Fruit fly (Drosophila melanogaster): Measurements from ENCODE around the gene OS9.

DNA sequence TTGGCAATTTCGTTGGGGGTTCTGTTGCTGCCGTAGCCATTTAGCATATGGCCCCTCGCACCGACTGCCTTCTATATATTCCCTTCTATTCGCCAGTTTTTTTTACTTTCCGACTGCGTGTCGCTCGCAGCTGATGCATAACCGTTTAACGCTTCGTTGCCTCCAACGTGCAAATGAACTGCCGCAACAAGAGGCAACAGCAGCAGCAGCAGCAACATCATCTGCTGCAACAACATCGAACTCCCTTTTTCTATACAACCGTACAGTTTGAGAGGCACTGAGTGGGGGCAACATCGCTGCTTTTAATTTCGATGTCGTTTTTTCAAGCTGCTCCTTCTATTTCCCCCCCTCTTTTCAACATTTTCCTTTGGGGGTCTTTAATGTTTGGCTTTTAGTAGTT, 14.1 kb downstream of the OS9 start:
- TF ChIP-seq CTCF (optimal IDR thresholded peaks at IDR 0.05), result no peak
- TF ChIP-seq CG8478 (optimal IDR thresholded peaks at IDR 0.05), result no peak
